Fruit fly (Drosophila melanogaster): Measurements from ENCODE around the gene mRpS2.

Gene mRpS2

dm6 chr2L:4800033-4800432 lies 50.2 kb downstream of the mRpS2 start:
- TF ChIP-seq Jra (GFP tag; optimal IDR thresholded peaks at IDR 0.05), result no peak
- no peak for TF ChIP-seq sage (GFP tag; optimal IDR thresholded peaks at IDR 0.05)
- no peak for TF ChIP-seq HLH106 (tag; optimal IDR thresholded peaks at IDR 0.05)
- TF ChIP-seq jim (GFP tag; optimal IDR thresholded peaks at IDR 0.05), result no peak
- TF ChIP-seq Dif (GFP tag; optimal IDR thresholded peaks at IDR 0.05; ENCODE audit: partially characterized antibody), result no peak
- TF ChIP-seq Mio (GFP tag; optimal IDR thresholded peaks at IDR 0.05), result no peak
- TF ChIP-seq sv (GFP tag; optimal IDR thresholded peaks at IDR 0.05), result no peak
- no peak for TF ChIP-seq N (GFP tag; optimal IDR thresholded peaks at IDR 0.05)
- no peak for TF ChIP-seq psq (GFP tag; optimal IDR thresholded peaks at IDR 0.05)
- TF ChIP-seq rgr (GFP tag; optimal IDR thresholded peaks at IDR 0.05), result no peak
- no peak for TF ChIP-seq Hr78 (GFP tag; optimal IDR thresholded peaks at IDR 0.05)
- TF ChIP-seq tai (GFP tag; optimal IDR thresholded peaks at IDR 0.05), result no peak
- no peak for TF ChIP-seq CG32264 (GFP tag; optimal IDR thresholded peaks at IDR 0.05)
- no peak for TF ChIP-seq Dfd (GFP tag; optimal IDR thresholded peaks at IDR 0.05)
- TF ChIP-seq Hr83 (GFP tag; optimal IDR thresholded peaks at IDR 0.05; ENCODE audit: poor library complexity, severe bottlenecking), result no peak
- TF ChIP-seq Sp1 (GFP tag; optimal IDR thresholded peaks at IDR 0.05), result no peak
- TF ChIP-seq brk (GFP tag; optimal IDR thresholded peaks at IDR 0.05), result no peak
- TF ChIP-seq h (GFP tag; optimal IDR thresholded peaks at IDR 0.05), result no peak
